Fruit fly (Drosophila melanogaster) S2 (cell line): Measurements from ENCODE around the gene CG13698.

Experiments
- CG8478 ChIP-seq: fragments of >200 bp; optimal IDR thresholded peaks from 2 replicates; lab custom pipeline; 2018
- CTCF ChIP-seq, 2 experiments: fragments of >200 bp; optimal IDR thresholded peaks; 2 replicates each; lab custom pipeline; 2018

- TF ChIP-seq CG8478: no peak
- TF ChIP-seq CTCF (optimal IDR thresholded peaks at IDR 0.05; lab: Kevin White, UChicago): no peak
These were observed 22.0 kb downstream of the CG13698 start for dm6 chr3L:18083994-18084393.
